Fruit fly (Drosophila melanogaster) Kc167 (cell line): ENCODE data around the gene ATPsyndelta.

Experiments
- Myc ChIP-seq: fragments of >200 bp; optimal IDR thresholded peaks from 2 replicates; lab custom pipeline; 2017; ENCODE audit warnings: missing external identifiers
- Sin3A ChIP-seq: fragments of >200 bp; optimal IDR thresholded peaks from 2 replicates; lab custom pipeline; 2018; ENCODE audit warnings: missing external identifiers

dm6 chrX:10216634-10217239, 4.0 kb downstream of the ATPsyndelta start, which contains the start of gene CG2962:
- TF ChIP-seq Sin3A (lab: Kevin White, UChicago), result no peak
- no peak for TF ChIP-seq Myc (lab: Kevin White, UChicago)
